Fruit fly (Drosophila melanogaster): ENCODE measurements around the gene CG33643.

The CG33643 gene

dm6 chr2L:13530774-13531173 is at the start of gene CG33643:
Gene CG33643 (plus strand): TSS chr2L:13531074.
- TF ChIP-seq Clk (GFP tag; optimal IDR thresholded peaks at IDR 0.05) (no peak), ovo (GFP tag; optimal IDR thresholded peaks at IDR 0.05) (no peak), CG5204 (GFP tag; optimal IDR thresholded peaks at IDR 0.05) (no peak), CG11617 (GFP tag; optimal IDR thresholded peaks at IDR 0.05) (no peak), CG1620 (GFP tag; optimal IDR thresholded peaks at IDR 0.05) (no peak), Crg-1 (GFP tag; optimal IDR thresholded peaks at IDR 0.05) (no peak), cic (GFP tag; optimal IDR thresholded peaks at IDR 0.05) (no peak), tj (GFP tag; optimal IDR thresholded peaks at IDR 0.05) (no peak), Hr96 (GFP tag; optimal IDR thresholded peaks at IDR 0.05) (no peak), CG12768 (GFP tag; optimal IDR thresholded peaks at IDR 0.05) (no peak), pad (GFP tag; optimal IDR thresholded peaks at IDR 0.05) (no peak), toe (GFP tag; optimal IDR thresholded peaks at IDR 0.05) (no peak), Mnt (GFP tag; optimal IDR thresholded peaks at IDR 0.05) (no peak), CG33017 (tag; optimal IDR thresholded peaks at IDR 0.05) (no peak), bab1 (GFP tag; optimal IDR thresholded peaks at IDR 0.05) (no peak)

dm6 chr2L:13482258-13482657 is 48.6 kb upstream of the CG33643 start:
- TF ChIP-seq CG33017 (tag; optimal IDR thresholded peaks at IDR 0.05) (no peak), tj (GFP tag; optimal IDR thresholded peaks at IDR 0.05) (no peak), CG1620 (GFP tag; optimal IDR thresholded peaks at IDR 0.05) (no peak), Clk (GFP tag; optimal IDR thresholded peaks at IDR 0.05) (no peak), kay (GFP tag; ENCODE audit: borderline replicate concordance) (no peak), CG5204 (GFP tag; optimal IDR thresholded peaks at IDR 0.05) (no peak), CG14711 (tag; optimal IDR thresholded peaks at IDR 0.05) (no peak), pad (GFP tag; optimal IDR thresholded peaks at IDR 0.05) (no peak), bab1 (GFP tag; optimal IDR thresholded peaks at IDR 0.05) (no peak), CG11617 (GFP tag; optimal IDR thresholded peaks at IDR 0.05) (no peak), Crg-1 (GFP tag; optimal IDR thresholded peaks at IDR 0.05) (no peak), CG12768 (GFP tag; optimal IDR thresholded peaks at IDR 0.05) (no peak), CG7045 (GFP tag; optimal IDR thresholded peaks at IDR 0.05) (no peak), Hr96 (GFP tag; optimal IDR thresholded peaks at IDR 0.05) (no peak)

DNA sequence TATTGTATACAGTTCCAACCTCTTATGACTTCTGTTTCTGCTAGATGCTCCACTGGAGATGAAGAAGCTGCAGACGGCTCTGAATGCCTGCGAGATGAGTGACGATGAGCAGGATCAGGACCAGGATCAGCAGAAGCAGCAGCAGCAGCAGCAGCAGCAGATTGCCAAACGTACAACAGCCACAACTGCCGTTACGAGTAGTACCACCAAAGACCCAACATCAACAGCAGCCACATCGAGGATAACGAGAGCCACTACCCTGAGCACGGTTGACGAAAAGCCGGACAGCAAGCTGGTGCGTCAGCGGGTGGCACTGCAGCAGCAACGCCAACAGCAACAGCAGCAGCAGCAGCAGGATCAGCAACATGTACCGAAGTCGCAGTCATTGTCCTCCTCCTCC is 33.0 kb upstream of the CG33643 start:
- TF ChIP-seq tj (GFP tag; optimal IDR thresholded peaks at IDR 0.05) (no peak), CG11617 (GFP tag; optimal IDR thresholded peaks at IDR 0.05) (no peak), cic (GFP tag; optimal IDR thresholded peaks at IDR 0.05) (no peak), CG14711 (tag; optimal IDR thresholded peaks at IDR 0.05) (no peak), pad (GFP tag; optimal IDR thresholded peaks at IDR 0.05) (no peak), kay (GFP tag; ENCODE audit: borderline replicate concordance) (no peak), bab1 (GFP tag; optimal IDR thresholded peaks at IDR 0.05) (no peak)

DNA sequence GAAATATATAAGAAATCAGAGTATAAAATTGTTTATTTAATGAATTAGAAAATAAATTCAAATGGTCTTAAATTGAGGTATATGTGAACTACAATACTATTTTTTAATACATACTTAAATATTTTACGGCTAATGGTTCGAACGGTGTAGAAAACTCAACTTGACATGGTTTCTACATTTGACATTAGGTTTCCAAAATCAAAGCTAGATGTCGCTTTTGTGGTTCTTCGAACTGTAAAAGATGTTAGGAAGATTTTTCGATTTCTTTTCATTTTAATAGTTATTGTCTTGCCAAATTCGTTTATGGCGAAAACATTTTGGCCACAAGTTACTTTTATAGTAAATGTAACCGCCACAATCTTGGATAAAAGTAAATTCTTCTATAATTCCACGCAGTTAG is 30.5 kb upstream of the CG33643 start:
- TF ChIP-seq cic (GFP tag; optimal IDR thresholded peaks at IDR 0.05) (no peak), kay (GFP tag; ENCODE audit: borderline replicate concordance) (no peak), CG7101 (tag; optimal IDR thresholded peaks at IDR 0.05) (no peak), Crg-1 (GFP tag; optimal IDR thresholded peaks at IDR 0.05) (no peak), ovo (GFP tag; optimal IDR thresholded peaks at IDR 0.05) (no peak), pad (GFP tag; optimal IDR thresholded peaks at IDR 0.05) (no peak), Clk (GFP tag; optimal IDR thresholded peaks at IDR 0.05) (no peak), CG7045 (GFP tag; optimal IDR thresholded peaks at IDR 0.05) (no peak), CG14711 (tag; optimal IDR thresholded peaks at IDR 0.05) (no peak), cnc (optimal IDR thresholded peaks at IDR 0.05) (no peak), CG1620 (GFP tag; optimal IDR thresholded peaks at IDR 0.05) (no peak), Hr96 (GFP tag; optimal IDR thresholded peaks at IDR 0.05) (no peak), Mnt (GFP tag; optimal IDR thresholded peaks at IDR 0.05) (no peak), bab1 (GFP tag; optimal IDR thresholded peaks at IDR 0.05) (no peak), CG11617 (GFP tag; optimal IDR thresholded peaks at IDR 0.05) (no peak), toe (GFP tag; optimal IDR thresholded peaks at IDR 0.05) (no peak), CG5204 (GFP tag; optimal IDR thresholded peaks at IDR 0.05) (no peak), CG33017 (tag; optimal IDR thresholded peaks at IDR 0.05) (no peak), tj (GFP tag; optimal IDR thresholded peaks at IDR 0.05) (no peak)

- TF ChIP-seq tj (GFP tag; optimal IDR thresholded peaks at IDR 0.05) (peak; percentile 82), toe (GFP tag; optimal IDR thresholded peaks at IDR 0.05) (no peak), bab1 (GFP tag; optimal IDR thresholded peaks at IDR 0.05) (peak; percentile 3)
Observed at dm6 chr2L:13509533-13510240, 21.2 kb upstream of the CG33643 start.

- TF ChIP-seq tj (GFP tag; optimal IDR thresholded peaks at IDR 0.05) (peak; percentile 96), CG33017 (tag; optimal IDR thresholded peaks at IDR 0.05) (no peak), toe (GFP tag; optimal IDR thresholded peaks at IDR 0.05) (no peak), Mnt (GFP tag; optimal IDR thresholded peaks at IDR 0.05) (peak; percentile 15), CG11617 (GFP tag; optimal IDR thresholded peaks at IDR 0.05) (no peak), Hr96 (GFP tag; optimal IDR thresholded peaks at IDR 0.05) (no peak), pad (GFP tag; optimal IDR thresholded peaks at IDR 0.05) (no peak), Clk (GFP tag; optimal IDR thresholded peaks at IDR 0.05) (no peak), CG14711 (tag; optimal IDR thresholded peaks at IDR 0.05) (no peak), cic (GFP tag; optimal IDR thresholded peaks at IDR 0.05) (peak; percentile 41), cnc (optimal IDR thresholded peaks at IDR 0.05) (no peak), CG7045 (GFP tag; optimal IDR thresholded peaks at IDR 0.05) (no peak), CG1620 (GFP tag; optimal IDR thresholded peaks at IDR 0.05) (no peak), CG5204 (GFP tag; optimal IDR thresholded peaks at IDR 0.05) (no peak), ovo (GFP tag; optimal IDR thresholded peaks at IDR 0.05) (no peak), Crg-1 (GFP tag; optimal IDR thresholded peaks at IDR 0.05) (no peak), CG12768 (GFP tag; optimal IDR thresholded peaks at IDR 0.05) (peak; percentile 12), CG7101 (tag; optimal IDR thresholded peaks at IDR 0.05) (no peak), bab1 (GFP tag; optimal IDR thresholded peaks at IDR 0.05) (peak; percentile 46), kay (GFP tag; ENCODE audit: borderline replicate concordance) (peak; percentile 86)
Observed at dm6 chr2L:13510870-13511867, 19.7 kb upstream of the CG33643 start.

All from whole organism, adult.